Worm (Caenorhabditis elegans): Measurements from ENCODE around the gene grd-16.

ce11 chrIV:2476386-2476785, at the start of gene grd-16:
- TF ChIP-seq elt-1 (tag; optimal IDR thresholded peaks at IDR 0.05) (no peak), ztf-1 (GFP tag; conservative IDR thresholded peaks at IDR 0.05) (no peak), ama-1 (optimal IDR thresholded peaks at IDR 0.05) (no peak), ztf-11 (tag; optimal IDR thresholded peaks at IDR 0.05) (no peak), aly-2 (tag; optimal IDR thresholded peaks at IDR 0.05) (no peak), nhr-23 (tag; optimal IDR thresholded peaks at IDR 0.05) (no peak)
